Fruit fly (Drosophila melanogaster) whole organism, embryonic: ENCODE results near the gene CG7006.

Source experiments
- B-H2 ChIP-seq: fragments of 200-800 bp; sonication (Bioruptor generic); optimal IDR thresholded peaks from 2 replicates; lab custom pipeline; 2018; ENCODE audit warnings: missing biosample characterization, mild to moderate bottlenecking, missing genetic modification characterization
- CG11504 ChIP-seq: fragments of 200-800 bp; sonication (Bioruptor generic); optimal IDR thresholded peaks from 3 replicates; lab custom pipeline; 2019; ENCODE audit warnings: missing biosample characterization, mild to moderate bottlenecking, missing genetic modification characterization, moderate library complexity
- corto ChIP-seq: fragments of 200-800 bp; sonication (Bioruptor generic); optimal IDR thresholded peaks from 2 replicates; lab custom pipeline; 2016; ENCODE audit warnings: missing biosample characterization, mild to moderate bottlenecking, missing genetic modification characterization, moderate library complexity
- hb ChIP-seq: fragments of 200-800 bp; sonication (Bioruptor generic); IDR thresholded peaks from 3 replicates; pipeline ENCODE4 v1.3.6; 2022; ENCODE audit warnings: missing biosample characterization, missing genetic modification characterization; ENCODE audit not compliant: partially characterized antibody
- sug ChIP-seq: fragments of 200-800 bp; optimal IDR thresholded peaks from 2 replicates; lab custom pipeline; 2019; ENCODE audit warnings: missing biosample characterization, mild to moderate bottlenecking, missing genetic modification characterization, moderate library complexity

dm6 chr3R:24812987-24813636, 37.3 kb upstream of the CG7006 start:
- TF ChIP-seq B-H2: no peak
- TF ChIP-seq corto (GFP tag; lab: Kevin White, UChicago): no peak
- TF ChIP-seq sug (tag; lab: Kevin White, UChicago): no peak
- no peak for TF ChIP-seq CG11504 (tag; lab: Kevin White, UChicago)
- no peak for TF ChIP-seq hb
